Fruit fly (Drosophila melanogaster) whole organism, pupa: Measurements from ENCODE around the gene Mgat4a.

Source experiments
- CG10348 ChIP-seq: fragments of 200-800 bp; sonication (Bioruptor generic); IDR thresholded peaks from 2 replicates; pipeline ENCODE4 v1.3.6; 2022; ENCODE audit warnings: missing biosample characterization, missing genetic modification characterization
- CG12605 ChIP-seq: fragments of 200-800 bp; sonication (Bioruptor generic); IDR thresholded peaks from 2 replicates; pipeline ENCODE4 v1.3.6; 2022; ENCODE audit warnings: missing biosample characterization, missing genetic modification characterization
- CG13204 ChIP-seq: fragments of 200-800 bp; sonication (Bioruptor generic); optimal IDR thresholded peaks from 2 replicates; lab custom pipeline; 2018; ENCODE audit warnings: missing biosample characterization, mild to moderate bottlenecking, missing genetic modification characterization, moderate library complexity
- CG14655 ChIP-seq: fragments of 200-800 bp; sonication (Bioruptor generic); optimal IDR thresholded peaks from 3 replicates; lab custom pipeline; 2017; ENCODE audit warnings: mild to moderate bottlenecking, missing biosample characterization, missing genetic modification reagents, missing genetic modification characterization
- CG15710 ChIP-seq: fragments of 200-800 bp; sonication (Bioruptor generic); optimal IDR thresholded peaks from 2 replicates; lab custom pipeline; 2018; ENCODE audit warnings: missing biosample characterization, mild to moderate bottlenecking, missing genetic modification characterization, moderate library complexity
- CG17806 ChIP-seq: fragments of 200-800 bp; sonication (Bioruptor generic); optimal IDR thresholded peaks from 2 replicates; lab custom pipeline; 2018; ENCODE audit warnings: missing biosample characterization, mild to moderate bottlenecking, missing genetic modification characterization, moderate library complexity
- CG32121 ChIP-seq: fragments of 200-800 bp; sonication (Bioruptor generic); IDR thresholded peaks from 2 replicates; pipeline ENCODE4 v1.3.6; 2022; ENCODE audit warnings: missing biosample characterization, missing genetic modification characterization
- CG34367 ChIP-seq: fragments of 200-800 bp; sonication (Bioruptor generic); optimal IDR thresholded peaks from 2 replicates; lab custom pipeline; 2018; ENCODE audit warnings: missing biosample characterization, mild to moderate bottlenecking, missing genetic modification characterization
- CG4496 ChIP-seq: fragments of 200-800 bp; sonication (Bioruptor generic); IDR thresholded peaks from 3 replicates; pipeline ENCODE4 v1.3.6; 2022; ENCODE audit warnings: missing biosample characterization, missing genetic modification characterization
- CG8159 ChIP-seq: fragments of 200-800 bp; sonication (Bioruptor generic); optimal IDR thresholded peaks from 3 replicates; lab custom pipeline; 2018; ENCODE audit warnings: missing biosample characterization, mild to moderate bottlenecking, missing genetic modification characterization, moderate library complexity
- CG8301 ChIP-seq: fragments of 200-800 bp; sonication (Bioruptor generic); optimal IDR thresholded peaks from 2 replicates; lab custom pipeline; 2018; ENCODE audit warnings: missing biosample characterization, mild to moderate bottlenecking, missing genetic modification characterization
- CG9948 ChIP-seq: fragments of 200-800 bp; sonication (Bioruptor generic); optimal IDR thresholded peaks from 2 replicates; lab custom pipeline; 2018; ENCODE audit warnings: missing biosample characterization, mild to moderate bottlenecking, missing genetic modification characterization, moderate library complexity
- D1 ChIP-seq: fragments of 200-800 bp; sonication (Bioruptor generic); optimal IDR thresholded peaks from 2 replicates; lab custom pipeline; 2018; ENCODE audit warnings: missing biosample characterization, mild to moderate bottlenecking, missing genetic modification characterization, moderate library complexity
- EcR ChIP-seq: fragments of 200-800 bp; sonication (Bioruptor generic); optimal IDR thresholded peaks from 3 replicates; lab custom pipeline; 2019; ENCODE audit warnings: missing biosample characterization, missing genetic modification characterization, mild to moderate bottlenecking, moderate library complexity, missing genetic modification reagents
- Ets98B ChIP-seq: fragments of 200-800 bp; sonication (Bioruptor generic); IDR thresholded peaks from 2 replicates; pipeline ENCODE4 v1.3.6; 2022; ENCODE audit warnings: missing biosample characterization, missing genetic modification characterization
- Pif1A ChIP-seq: fragments of 200-800 bp; sonication (Bioruptor generic); optimal IDR thresholded peaks from 3 replicates; lab custom pipeline; 2016; ENCODE audit warnings: missing biosample characterization, missing genetic modification characterization
- Pif1B ChIP-seq: fragments of 200-800 bp; sonication (Bioruptor generic); optimal IDR thresholded peaks from 3 replicates; lab custom pipeline; 2016; ENCODE audit warnings: missing biosample characterization, missing genetic modification characterization
- Snoo ChIP-seq: fragments of 200-800 bp; sonication (Bioruptor generic); optimal IDR thresholded peaks from 3 replicates; lab custom pipeline; 2017; ENCODE audit warnings: missing biosample characterization, mild to moderate bottlenecking, missing genetic modification characterization, inconsistent platforms
- fd96Ca ChIP-seq: fragments of 200-800 bp; sonication (Bioruptor generic); IDR thresholded peaks from 3 replicates; pipeline ENCODE4 v1.3.6; 2022; ENCODE audit warnings: missing biosample characterization, missing genetic modification characterization
- gl ChIP-seq: fragments of 200-800 bp; sonication (Bioruptor generic); optimal IDR thresholded peaks from 2 replicates; lab custom pipeline; 2018; ENCODE audit warnings: missing biosample characterization, mild to moderate bottlenecking, missing genetic modification characterization
- rn ChIP-seq: fragments of 200-800 bp; sonication (Bioruptor generic); IDR thresholded peaks from 2 replicates; pipeline ENCODE4 v1.3.6; 2022; ENCODE audit warnings: missing biosample characterization, missing genetic modification characterization

The Mgat4a gene

dm6 chr3L:14761837-14762785 is at the start of gene Mgat4a, which contains the start of gene Tsen34:
Gene Mgat4a (plus strand): TSS chr3L:14762028.
Gene Tsen34 (minus strand): TSS chr3L:14761844.
- TF ChIP-seq EcR: peak; percentile 74
- no peak for TF ChIP-seq D1 (tag; lab: Kevin White, UChicago)
- TF ChIP-seq rn (GFP tag; lab: Robert Waterston, UW): no peak
- no peak for TF ChIP-seq CG32121
- peak; percentile 26 for TF ChIP-seq Ets98B (GFP tag; lab: Robert Waterston, UW)
- TF ChIP-seq gl (tag; lab: Kevin White, UChicago): peak; percentile 38
- no peak for TF ChIP-seq CG8159 (tag; lab: Kevin White, UChicago)
- TF ChIP-seq CG17806 (tag; lab: Kevin White, UChicago): peak; percentile 5
- TF ChIP-seq CG4496 (GFP tag; lab: Robert Waterston, UW): no peak
- no peak for TF ChIP-seq CG14655 (GFP tag; lab: Kevin White, UChicago)
- TF ChIP-seq CG12605 (GFP tag; lab: Robert Waterston, UW): 0 out of 2 replicates have a peak, but pooled peaks have one; percentile 43

- TF ChIP-seq Snoo (tag; lab: Kevin White, UChicago) (no peak), CG17806 (tag; lab: Kevin White, UChicago) (no peak), Pif1B (GFP tag; lab: Kevin White, UChicago) (no peak), CG4496 (GFP tag; lab: Robert Waterston, UW) (no peak), EcR (no peak), Pif1A (GFP tag; lab: Kevin White, UChicago) (no peak), CG34367 (tag; lab: Kevin White, UChicago) (no peak), CG12605 (GFP tag; lab: Robert Waterston, UW) (no peak), CG32121 (no peak), CG14655 (GFP tag; lab: Kevin White, UChicago) (no peak), gl (tag; lab: Kevin White, UChicago) (no peak), Ets98B (GFP tag; lab: Robert Waterston, UW) (no peak), CG8301 (tag; lab: Kevin White, UChicago) (no peak)
Observed at dm6 chr3L:14712799-14713198, 49.0 kb upstream of the Mgat4a start.

- no peak for TF ChIP-seq fd96Ca (GFP tag; lab: Robert Waterston, UW)
- TF ChIP-seq Snoo (tag; lab: Kevin White, UChicago): no peak
- no peak for TF ChIP-seq CG8301 (tag; lab: Kevin White, UChicago)
- TF ChIP-seq CG14655 (GFP tag; lab: Kevin White, UChicago): no peak
- TF ChIP-seq CG32121: no peak
- no peak for TF ChIP-seq CG15710
- TF ChIP-seq rn (GFP tag; lab: Robert Waterston, UW): no peak
- TF ChIP-seq D1 (tag; lab: Kevin White, UChicago): no peak
Observed at dm6 chr3L:14728460-14728859, 33.4 kb upstream of the Mgat4a start, which contains the start of gene CG13473. Gene CG13473 (plus strand): TSS chr3L:14728760.

dm6 chr3L:14731790-14732189 is 30.0 kb upstream of the Mgat4a start:
- TF ChIP-seq Ets98B (GFP tag; lab: Robert Waterston, UW): no peak; the same call in 1 of the 2 replicates
- no peak for TF ChIP-seq Snoo (tag; lab: Kevin White, UChicago)
- TF ChIP-seq CG32121: peak; percentile 49; the same call in 1 of the 2 replicates
- TF ChIP-seq CG10348 (GFP tag; lab: Robert Waterston, UW): no peak
- TF ChIP-seq CG8301 (tag; lab: Kevin White, UChicago): no peak
- peak; percentile 72; the same call in 2 of the 3 replicates for TF ChIP-seq fd96Ca (GFP tag; lab: Robert Waterston, UW)
- no peak for TF ChIP-seq D1 (tag; lab: Kevin White, UChicago)
- peak; percentile 36 for TF ChIP-seq Pif1A (GFP tag; lab: Kevin White, UChicago)
- TF ChIP-seq CG34367 (tag; lab: Kevin White, UChicago): no peak
- peak; percentile 60 for TF ChIP-seq CG8159 (tag; lab: Kevin White, UChicago)
- peak; percentile 28 for TF ChIP-seq Pif1B (GFP tag; lab: Kevin White, UChicago)
- 0 out of 3 replicates have a peak, but pooled peaks have one; percentile 35 for TF ChIP-seq CG4496 (GFP tag; lab: Robert Waterston, UW)
- TF ChIP-seq CG13204 (GFP tag; lab: Kevin White, UChicago): no peak
- TF ChIP-seq gl (tag; lab: Kevin White, UChicago): no peak
- peak; percentile 61 for TF ChIP-seq CG14655 (GFP tag; lab: Kevin White, UChicago)
- TF ChIP-seq CG17806 (tag; lab: Kevin White, UChicago): no peak
- TF ChIP-seq EcR: no peak
- TF ChIP-seq CG15710: no peak
- TF ChIP-seq CG9948 (tag; lab: Kevin White, UChicago): no peak
- TF ChIP-seq CG12605 (GFP tag; lab: Robert Waterston, UW): no peak
- TF ChIP-seq rn (GFP tag; lab: Robert Waterston, UW): no peak

dm6 chr3L:14733417-14733816 is 28.4 kb upstream of the Mgat4a start, which contains the start of gene CG13471:
Gene CG13471 (minus strand): TSS chr3L:14733517.
- no peak for TF ChIP-seq CG8301 (tag; lab: Kevin White, UChicago)
- TF ChIP-seq CG34367 (tag; lab: Kevin White, UChicago): no peak
- TF ChIP-seq CG17806 (tag; lab: Kevin White, UChicago): no peak
- no peak for TF ChIP-seq CG14655 (GFP tag; lab: Kevin White, UChicago)
- no peak for TF ChIP-seq CG15710
- TF ChIP-seq CG32121: no peak
- TF ChIP-seq fd96Ca (GFP tag; lab: Robert Waterston, UW): no peak
- TF ChIP-seq Ets98B (GFP tag; lab: Robert Waterston, UW): no peak
- no peak for TF ChIP-seq CG12605 (GFP tag; lab: Robert Waterston, UW)
- TF ChIP-seq CG13204 (GFP tag; lab: Kevin White, UChicago): no peak
- TF ChIP-seq Pif1B (GFP tag; lab: Kevin White, UChicago): no peak
- no peak for TF ChIP-seq Snoo (tag; lab: Kevin White, UChicago)
- no peak for TF ChIP-seq EcR
- no peak for TF ChIP-seq rn (GFP tag; lab: Robert Waterston, UW)
- no peak for TF ChIP-seq CG9948 (tag; lab: Kevin White, UChicago)
- no peak for TF ChIP-seq Pif1A (GFP tag; lab: Kevin White, UChicago)
- no peak for TF ChIP-seq CG4496 (GFP tag; lab: Robert Waterston, UW)
- no peak for TF ChIP-seq gl (tag; lab: Kevin White, UChicago)
- no peak for TF ChIP-seq CG8159 (tag; lab: Kevin White, UChicago)
- no peak for TF ChIP-seq CG10348 (GFP tag; lab: Robert Waterston, UW)
- TF ChIP-seq, all 21 proteins: peak for 0
